Worm (Caenorhabditis elegans): Measurements from ENCODE around the gene cdr-3.

cdr-3 gene

DNA sequence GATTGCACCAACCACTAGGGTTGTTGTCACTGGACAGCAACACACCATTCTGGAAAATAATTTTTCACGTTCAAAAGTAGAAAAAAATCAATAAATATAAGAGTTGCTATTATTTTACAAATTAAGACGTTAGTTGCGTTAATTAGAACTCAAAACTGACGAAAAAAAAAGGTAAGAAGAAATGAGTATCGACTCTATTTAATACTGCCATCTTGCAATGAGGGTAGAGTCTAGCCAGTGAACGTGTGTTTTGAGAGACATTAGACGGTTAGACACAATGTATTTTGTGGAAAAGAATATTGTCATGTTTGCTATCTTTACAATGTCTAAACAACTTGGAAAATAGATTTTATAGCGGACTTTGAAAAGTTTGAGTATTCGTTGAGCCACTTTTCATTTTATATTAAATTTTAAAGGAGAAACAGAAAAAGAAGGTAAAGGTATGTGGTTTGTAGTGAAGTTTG lies 3.5 kb downstream of the cdr-3 start, which contains the start of gene cdr-6:
Gene cdr-6, minus strand, starts transcription at position 51 of the 464 bp plus-strand sequence.
- TF ChIP-seq fkh-2 (tag; optimal IDR thresholded peaks at IDR 0.05) (no peak), unc-39 (tag; optimal IDR thresholded peaks at IDR 0.05) (no peak), elt-2 (tag; optimal IDR thresholded peaks at IDR 0.05) (peak; percentile 46), pha-4 (tag; optimal IDR thresholded peaks at IDR 0.05) (peak; percentile 61), tbx-2 (tag; optimal IDR thresholded peaks at IDR 0.05) (no peak), nhr-76 (tag; optimal IDR thresholded peaks at IDR 0.05) (no peak), nhr-11 (tag; optimal IDR thresholded peaks at IDR 0.05) (no peak), nhr-25 (tag; optimal IDR thresholded peaks at IDR 0.05) (no peak), ceh-28 (tag; optimal IDR thresholded peaks at IDR 0.05) (peak; percentile 28), pqm-1 (tag; optimal IDR thresholded peaks at IDR 0.05) (peak; percentile 63), nhr-23 (tag; optimal IDR thresholded peaks at IDR 0.05) (peak; percentile 9)

ce11 chrV:12412321-12412720 lies 4.9 kb downstream of the cdr-3 start:
- no peak for TF ChIP-seq lin-15B (tag; optimal IDR thresholded peaks at IDR 0.05)
- no peak for TF ChIP-seq fkh-10 (GFP tag; optimal IDR thresholded peaks at IDR 0.05)
- no peak for TF ChIP-seq fos-1 (tag; optimal IDR thresholded peaks at IDR 0.05)
- no peak for TF ChIP-seq fkh-2 (tag; optimal IDR thresholded peaks at IDR 0.05)
- no peak for TF ChIP-seq ama-1 (optimal IDR thresholded peaks at IDR 0.05)
- no peak for TF ChIP-seq pha-4 (tag; optimal IDR thresholded peaks at IDR 0.05)
- no peak for TF ChIP-seq ceh-16 (tag; optimal IDR thresholded peaks at IDR 0.05)
- no peak for TF ChIP-seq elt-3 (tag; optimal IDR thresholded peaks at IDR 0.05)
- no peak for TF ChIP-seq nhr-25 (tag; optimal IDR thresholded peaks at IDR 0.05)
- TF ChIP-seq egl-27 (tag; optimal IDR thresholded peaks at IDR 0.05) = no peak
- no peak for TF ChIP-seq R02D3.7 (tag; optimal IDR thresholded peaks at IDR 0.05)
- TF ChIP-seq nhr-23 (tag; optimal IDR thresholded peaks at IDR 0.05) = no peak
- no peak for TF ChIP-seq aly-2 (tag; optimal IDR thresholded peaks at IDR 0.05)
- TF ChIP-seq zag-1 (tag; optimal IDR thresholded peaks at IDR 0.05) = no peak
- no peak for TF ChIP-seq ztf-11 (tag; optimal IDR thresholded peaks at IDR 0.05)
- no peak for TF ChIP-seq ztf-4 (tag; optimal IDR thresholded peaks at IDR 0.05)
- no peak for TF ChIP-seq lsy-12 (tag; optimal IDR thresholded peaks at IDR 0.05)
- no peak for TF ChIP-seq snpc-4 (tag; optimal IDR thresholded peaks at IDR 0.05)

DNA sequence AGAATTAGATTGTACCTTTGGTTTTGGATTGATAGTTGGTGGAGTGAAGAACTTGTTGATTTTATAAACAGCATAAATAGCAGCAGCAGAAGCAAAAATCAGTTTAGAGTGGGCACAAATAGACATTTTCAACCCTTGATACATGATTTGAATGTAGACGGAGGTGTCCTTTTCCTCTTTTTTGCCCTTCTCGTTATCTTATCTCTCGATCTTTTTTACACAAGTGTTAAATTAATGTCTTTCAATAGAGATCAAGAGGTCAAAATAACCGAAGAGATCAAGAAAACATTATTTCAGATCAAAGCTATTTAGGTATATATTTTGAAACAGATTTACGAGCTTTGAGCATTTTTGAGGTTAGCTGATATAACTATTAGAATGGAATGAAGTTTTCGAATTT lies 5.3 kb downstream of the cdr-3 start, which contains the start of gene cdr-7:
Gene cdr-7, minus strand, starts transcription at position 205 of the 400 bp plus-strand sequence.
- TF ChIP-seq pha-4 (tag; optimal IDR thresholded peaks at IDR 0.05) (no peak), nhr-25 (tag; optimal IDR thresholded peaks at IDR 0.05) (peak; percentile 41), elt-3 (tag; optimal IDR thresholded peaks at IDR 0.05) (peak in 1 of 3 experiments; percentile 45), mdl-1 (tag; optimal IDR thresholded peaks at IDR 0.05) (no peak), nhr-11 (tag; optimal IDR thresholded peaks at IDR 0.05) (no peak), elt-1 (tag; optimal IDR thresholded peaks at IDR 0.05) (peak; percentile 89), R02D3.7 (tag; optimal IDR thresholded peaks at IDR 0.05) (no peak), nhr-23 (tag; optimal IDR thresholded peaks at IDR 0.05) (no peak), elt-2 (tag; optimal IDR thresholded peaks at IDR 0.05) (no peak)

ce11 chrV:12410416-12411001 lies 6.7 kb downstream of the cdr-3 start, which contains the start of gene hrg-2:
Gene hrg-2, minus strand, starts transcription at chrV:12410513.
- TF ChIP-seq egl-5 (tag; optimal IDR thresholded peaks at IDR 0.05) = no peak
- TF ChIP-seq nhr-23 (tag; optimal IDR thresholded peaks at IDR 0.05) = no peak
- TF ChIP-seq fkh-10 (GFP tag; optimal IDR thresholded peaks at IDR 0.05) = no peak
- TF ChIP-seq fkh-2 (tag; optimal IDR thresholded peaks at IDR 0.05) = no peak
- no peak for TF ChIP-seq R02D3.7 (tag; optimal IDR thresholded peaks at IDR 0.05)

DNA sequence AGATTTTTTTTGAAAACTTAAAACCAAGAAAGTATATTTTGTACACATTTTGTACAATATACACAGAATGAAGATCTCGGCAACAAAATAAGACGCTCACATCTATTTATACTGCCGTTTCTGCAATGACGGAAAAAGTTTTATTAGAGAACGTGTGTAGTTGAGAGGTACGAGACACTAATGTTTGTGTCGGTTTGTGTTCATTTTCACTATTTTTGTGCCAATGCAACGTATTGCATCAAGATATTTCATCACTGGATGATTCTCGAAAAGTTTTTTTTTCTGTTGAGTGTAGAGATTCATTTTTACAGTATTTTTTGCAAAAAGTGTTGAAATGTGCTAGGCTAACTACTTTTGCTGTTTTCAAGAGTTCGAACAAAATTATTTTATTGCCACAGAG lies 8.2 kb downstream of the cdr-3 start:
- TF ChIP-seq nhr-28 (tag; optimal IDR thresholded peaks at IDR 0.05) (no peak), skn-1 (tag; optimal IDR thresholded peaks at IDR 0.05) (no peak), ceh-28 (tag; optimal IDR thresholded peaks at IDR 0.05) (no peak), eor-1 (tag; optimal IDR thresholded peaks at IDR 0.05) (no peak), nhr-23 (tag; optimal IDR thresholded peaks at IDR 0.05) (no peak), unc-39 (tag; optimal IDR thresholded peaks at IDR 0.05) (no peak), R02D3.7 (tag; optimal IDR thresholded peaks at IDR 0.05) (no peak), nfya-1 (tag; optimal IDR thresholded peaks at IDR 0.05; ENCODE audit: insufficient read depth) (peak; percentile 0), nhr-76 (tag; optimal IDR thresholded peaks at IDR 0.05) (no peak), elt-2 (tag; optimal IDR thresholded peaks at IDR 0.05) (peak; percentile 6), pqm-1 (tag; optimal IDR thresholded peaks at IDR 0.05) (peak; percentile 1), nhr-77 (tag; optimal IDR thresholded peaks at IDR 0.05) (no peak), nhr-12 (tag; optimal IDR thresholded peaks at IDR 0.05) (no peak), nhr-43 (tag; optimal IDR thresholded peaks at IDR 0.05; ENCODE audit: poor library complexity, severe bottlenecking) (no peak), pha-4 (tag; optimal IDR thresholded peaks at IDR 0.05) (peak; percentile 62), lsy-12 (tag; optimal IDR thresholded peaks at IDR 0.05) (no peak)

Data from whole organism, L3 larva.